Worm (Caenorhabditis elegans) whole organism, midembryonic: ENCODE data around the gene F09E5.7.

Experiments used
- T22C8.4 ChIP-seq: fragments of 200-800 bp; sonication (Bioruptor generic); IDR thresholded peaks from 2 replicates; pipeline ENCODE4 v1.3.6; 2022; ENCODE audit warnings: missing genetic modification characterization, missing compliant biosample characterization
- cog-1 ChIP-seq: sonication (generic microtip); optimal IDR thresholded peaks from 2 replicates; lab custom pipeline; 2016; ENCODE audit warnings: missing genetic modification characterization, missing compliant biosample characterization
- flt-1 ChIP-seq: fragments of 200-800 bp; sonication (Bioruptor generic); IDR thresholded peaks from 2 replicates; pipeline ENCODE4 v1.3.6; 2022; ENCODE audit warnings: missing genetic modification characterization, missing compliant biosample characterization
- klf-2 ChIP-seq: fragments of 200-800 bp; sonication (Bioruptor generic); conservative IDR thresholded peaks from 2 replicates; pipeline ENCODE4 v1.3.6; 2022; ENCODE audit warnings: missing genetic modification reagents, missing genetic modification characterization, missing compliant biosample characterization
- med-1 ChIP-seq: sonication (generic microtip); optimal IDR thresholded peaks from 2 replicates; lab custom pipeline; 2017; ENCODE audit warnings: missing genetic modification characterization, mild to moderate bottlenecking, missing compliant biosample characterization, antibody characterized with exemption, missing genetic modification reagents; ENCODE audit not compliant: insufficient read depth
- ref-1 ChIP-seq: fragments of 200-800 bp; sonication (Bioruptor generic); conservative IDR thresholded peaks from 2 replicates; pipeline ENCODE4 v1.3.6; 2022; ENCODE audit warnings: missing genetic modification reagents, missing genetic modification characterization, missing compliant biosample characterization
- tab-1 ChIP-seq: fragments of 200-800 bp; sonication (Bioruptor generic); IDR thresholded peaks from 2 replicates; pipeline ENCODE4 v1.3.6; 2022; ENCODE audit warnings: missing genetic modification characterization, missing compliant biosample characterization
- ztf-23 ChIP-seq: fragments of 200-800 bp; sonication (Bioruptor generic); IDR thresholded peaks from 2 replicates; pipeline ENCODE4 v1.3.6; 2022; ENCODE audit warnings: missing genetic modification reagents, missing genetic modification characterization, missing compliant biosample characterization
- ztf-29 ChIP-seq: fragments of 200-800 bp; sonication (Bioruptor generic); IDR thresholded peaks from 2 replicates; pipeline ENCODE4 v1.3.6; 2022; ENCODE audit warnings: missing genetic modification reagents, missing genetic modification characterization, missing compliant biosample characterization

Gene F09E5.7

ce11 chrII:5379614-5380077 lies 27.7 kb downstream of the F09E5.7 start, which contains the start of gene pkc-3:
Gene pkc-3, plus strand, starts transcription at chrII:5380027.
- TF ChIP-seq ztf-23 (GFP tag; lab: Robert Waterston, UW) = no peak
- TF ChIP-seq med-1 (GFP tag; lab: Kevin White, UChicago) = no peak
- peak; percentile 64; the same call in 1 of the 2 replicates for TF ChIP-seq flt-1 (GFP tag; lab: Robert Waterston, UW)

ce11 chrII:5384282-5384681 lies 32.4 kb downstream of the F09E5.7 start:
- TF ChIP-seq ref-1 (GFP tag; lab: Robert Waterston, UW) (no peak), klf-2 (no peak), T22C8.4 (no peak), cog-1 (tag; lab: Kevin White, UChicago) (no peak), med-1 (GFP tag; lab: Kevin White, UChicago) (no peak), flt-1 (GFP tag; lab: Robert Waterston, UW) (no peak), ztf-23 (GFP tag; lab: Robert Waterston, UW) (no peak), ztf-29 (GFP tag; lab: Robert Waterston, UW) (no peak), tab-1 (GFP tag; lab: Robert Waterston, UW) (no peak)

ce11 chrII:5387217-5387616 lies 35.3 kb downstream of the F09E5.7 start, which contains the start of gene ccpp-6:
Gene ccpp-6, minus strand, starts transcription at chrII:5387317.
- TF ChIP-seq klf-2 (no peak), cog-1 (tag; lab: Kevin White, UChicago) (no peak), ztf-29 (GFP tag; lab: Robert Waterston, UW) (no peak), T22C8.4 (no peak), ztf-23 (GFP tag; lab: Robert Waterston, UW) (no peak), med-1 (GFP tag; lab: Kevin White, UChicago) (no peak), ref-1 (GFP tag; lab: Robert Waterston, UW) (no peak), tab-1 (GFP tag; lab: Robert Waterston, UW) (no peak), flt-1 (GFP tag; lab: Robert Waterston, UW) (no peak)

ce11 chrII:5388786-5389421 lies 37.0 kb downstream of the F09E5.7 start, which contains the start of gene rsp-4:
Gene rsp-4, minus strand, starts transcription at chrII:5388836.
- no peak for TF ChIP-seq ztf-29 (GFP tag; lab: Robert Waterston, UW)
- TF ChIP-seq T22C8.4 = no peak
- no peak for TF ChIP-seq klf-2
- TF ChIP-seq med-1 (GFP tag; lab: Kevin White, UChicago) = no peak
- TF ChIP-seq ref-1 (GFP tag; lab: Robert Waterston, UW) = no peak
- TF ChIP-seq tab-1 (GFP tag; lab: Robert Waterston, UW) = no peak
- TF ChIP-seq cog-1 (tag; lab: Kevin White, UChicago) = no peak
- TF ChIP-seq ztf-23 (GFP tag; lab: Robert Waterston, UW) = no peak
- no peak for TF ChIP-seq flt-1 (GFP tag; lab: Robert Waterston, UW)

- TF ChIP-seq T22C8.4 (0 out of 2 replicates have a peak, but pooled peaks have one; percentile 10), cog-1 (tag; lab: Kevin White, UChicago) (peak; percentile 46), flt-1 (GFP tag; lab: Robert Waterston, UW) (peak; percentile 83), ztf-23 (GFP tag; lab: Robert Waterston, UW) (peak; percentile 73), tab-1 (GFP tag; lab: Robert Waterston, UW) (0 out of 2 replicates have a peak, but pooled peaks have one; percentile 39), klf-2 (no peak), ztf-29 (GFP tag; lab: Robert Waterston, UW) (no peak), med-1 (GFP tag; lab: Kevin White, UChicago) (no peak), ref-1 (GFP tag; lab: Robert Waterston, UW) (no peak)
Measured at ce11 chrII:5389831-5390323, 38.0 kb downstream of the F09E5.7 start, which contains the start of gene ndx-6. Gene ndx-6, minus strand, starts transcription at chrII:5389881.

- TF ChIP-seq med-1 (GFP tag; lab: Kevin White, UChicago) = no peak
- TF ChIP-seq cog-1 (tag; lab: Kevin White, UChicago) = no peak
- TF ChIP-seq T22C8.4 = no peak
- no peak for TF ChIP-seq ref-1 (GFP tag; lab: Robert Waterston, UW)
- TF ChIP-seq klf-2 = no peak
- TF ChIP-seq flt-1 (GFP tag; lab: Robert Waterston, UW) = no peak
- no peak for TF ChIP-seq ztf-29 (GFP tag; lab: Robert Waterston, UW)
- TF ChIP-seq ztf-23 (GFP tag; lab: Robert Waterston, UW) = no peak
- TF ChIP-seq tab-1 (GFP tag; lab: Robert Waterston, UW) = no peak
Measured at ce11 chrII:5391447-5391846, 39.5 kb downstream of the F09E5.7 start.

ce11 chrII:5393090-5393489 lies 41.2 kb downstream of the F09E5.7 start, which contains the start of gene brap-2:
Gene brap-2, minus strand, starts transcription at chrII:5393190.
- no peak for TF ChIP-seq flt-1 (GFP tag; lab: Robert Waterston, UW)
- no peak for TF ChIP-seq ref-1 (GFP tag; lab: Robert Waterston, UW)
- TF ChIP-seq klf-2 = no peak
- no peak for TF ChIP-seq ztf-29 (GFP tag; lab: Robert Waterston, UW)
- no peak for TF ChIP-seq cog-1 (tag; lab: Kevin White, UChicago)
- no peak for TF ChIP-seq T22C8.4
- no peak for TF ChIP-seq ztf-23 (GFP tag; lab: Robert Waterston, UW)
- TF ChIP-seq tab-1 (GFP tag; lab: Robert Waterston, UW) = no peak
- no peak for TF ChIP-seq med-1 (GFP tag; lab: Kevin White, UChicago)

- no peak for TF ChIP-seq T22C8.4
- no peak for TF ChIP-seq ztf-23 (GFP tag; lab: Robert Waterston, UW)
- no peak for TF ChIP-seq klf-2
- no peak for TF ChIP-seq tab-1 (GFP tag; lab: Robert Waterston, UW)
- no peak for TF ChIP-seq cog-1 (tag; lab: Kevin White, UChicago)
- TF ChIP-seq ref-1 (GFP tag; lab: Robert Waterston, UW) = no peak
- no peak for TF ChIP-seq flt-1 (GFP tag; lab: Robert Waterston, UW)
- no peak for TF ChIP-seq med-1 (GFP tag; lab: Kevin White, UChicago)
- TF ChIP-seq ztf-29 (GFP tag; lab: Robert Waterston, UW) = no peak
Measured at ce11 chrII:5395594-5395993, 43.7 kb downstream of the F09E5.7 start, which contains the start of gene pink-1. Gene pink-1, minus strand, starts transcription at chrII:5395694.
